Fruit fly (Drosophila melanogaster) whole organism, embryonic: ENCODE results near the gene Ucp4A.

Experiments used
- B-H1 ChIP-seq: fragments of 200-800 bp; sonication (Bioruptor generic); IDR thresholded peaks from 3 replicates; pipeline ENCODE4 v1.3.6; 2022; ENCODE audit warnings: missing biosample characterization, missing genetic modification characterization
- CG10267 ChIP-seq: fragments of 200-800 bp; sonication (Bioruptor generic); optimal IDR thresholded peaks from 2 replicates; lab custom pipeline; 2018; ENCODE audit warnings: missing biosample characterization, mild to moderate bottlenecking, missing genetic modification characterization, moderate library complexity
- CG10543 ChIP-seq: fragments of 200-800 bp; sonication (Bioruptor generic); optimal IDR thresholded peaks from 3 replicates; lab custom pipeline; 2017; ENCODE audit warnings: missing biosample characterization, mild to moderate bottlenecking, missing genetic modification characterization, moderate library complexity
- CG10654 ChIP-seq: fragments of 200-800 bp; sonication (Bioruptor generic); optimal IDR thresholded peaks from 2 replicates; lab custom pipeline; 2016; ENCODE audit warnings: missing biosample characterization, missing genetic modification characterization
- CG11696 ChIP-seq: fragments of 200-800 bp; sonication (Bioruptor generic); IDR thresholded peaks from 2 replicates; pipeline ENCODE4 v1.3.6; 2022; ENCODE audit warnings: missing biosample characterization, missing genetic modification characterization
- CG12391 ChIP-seq: fragments of 200-800 bp; sonication (Bioruptor generic); optimal IDR thresholded peaks from 3 replicates; lab custom pipeline; 2018; ENCODE audit warnings: missing biosample characterization, mild to moderate bottlenecking, missing genetic modification characterization, moderate library complexity
- CG16779 ChIP-seq: fragments of 200-800 bp; sonication (Bioruptor generic); IDR thresholded peaks from 2 replicates; pipeline ENCODE4 v1.3.6; 2022; ENCODE audit warnings: missing biosample characterization, missing genetic modification characterization
- CG18262 ChIP-seq: fragments of 200-800 bp; optimal IDR thresholded peaks from 3 replicates; lab custom pipeline; 2019; ENCODE audit warnings: missing biosample characterization, mild to moderate bottlenecking, missing genetic modification characterization, moderate library complexity
- CG30403 ChIP-seq: fragments of 200-800 bp; sonication (Bioruptor generic); optimal IDR thresholded peaks from 3 replicates; lab custom pipeline; 2016; ENCODE audit warnings: missing biosample characterization, missing genetic modification characterization
- CG30431 ChIP-seq: fragments of 200-800 bp; sonication (Bioruptor generic); optimal IDR thresholded peaks from 2 replicates; lab custom pipeline; 2017; ENCODE audit warnings: missing biosample characterization, missing genetic modification characterization
- CG3407 ChIP-seq: fragments of 200-800 bp; sonication (Bioruptor generic); optimal IDR thresholded peaks from 2 replicates; lab custom pipeline; 2018; ENCODE audit warnings: missing biosample characterization, mild to moderate bottlenecking, missing genetic modification characterization
- CG3847 ChIP-seq: fragments of 200-800 bp; sonication (Bioruptor generic); IDR thresholded peaks from 2 replicates; pipeline ENCODE4 v1.3.6; 2022; ENCODE audit warnings: missing biosample characterization, missing genetic modification characterization
- CG4730 ChIP-seq: fragments of 200-800 bp; sonication (Bioruptor generic); IDR thresholded peaks from 2 replicates; pipeline ENCODE4 v1.3.6; 2022; ENCODE audit warnings: missing biosample characterization, missing genetic modification characterization
- CG6175 ChIP-seq: fragments of 200-800 bp; sonication (Bioruptor generic); IDR thresholded peaks from 3 replicates; pipeline ENCODE4 v1.3.6; 2022; ENCODE audit warnings: missing biosample characterization, missing genetic modification characterization
- CG8765 ChIP-seq: fragments of 200-800 bp; sonication (Bioruptor generic); IDR thresholded peaks from 2 replicates; pipeline ENCODE4 v1.3.6; 2022; ENCODE audit warnings: missing biosample characterization, missing genetic modification characterization
- CG8924 ChIP-seq: fragments of 200-800 bp; optimal IDR thresholded peaks from 3 replicates; lab custom pipeline; 2019; ENCODE audit warnings: missing biosample characterization, mild to moderate bottlenecking, missing genetic modification characterization, moderate library complexity
- CG8944 ChIP-seq: fragments of 200-800 bp; sonication (Bioruptor generic); optimal IDR thresholded peaks from 3 replicates; lab custom pipeline; 2016; ENCODE audit warnings: missing biosample characterization, missing genetic modification characterization
- Dad ChIP-seq: fragments of 200-800 bp; sonication (Bioruptor generic); optimal IDR thresholded peaks from 3 replicates; lab custom pipeline; 2016; ENCODE audit warnings: missing biosample characterization, missing genetic modification characterization
- Dek ChIP-seq: fragments of 200-800 bp; sonication (Bioruptor generic); optimal IDR thresholded peaks from 3 replicates; lab custom pipeline; 2019; ENCODE audit warnings: missing biosample characterization, mild to moderate bottlenecking, missing genetic modification characterization, moderate library complexity
- H15 ChIP-seq: fragments of 200-800 bp; sonication (Bioruptor generic); IDR thresholded peaks from 3 replicates; pipeline ENCODE4 v1.3.6; 2022; ENCODE audit warnings: missing biosample characterization, missing genetic modification characterization
- HLH3B ChIP-seq: fragments of 200-800 bp; sonication (Bioruptor generic); IDR thresholded peaks from 2 replicates; pipeline ENCODE4 v1.3.6; 2022; ENCODE audit warnings: missing biosample characterization, missing genetic modification characterization
- Hey ChIP-seq: fragments of 200-800 bp; sonication (Bioruptor generic); optimal IDR thresholded peaks from 3 replicates; lab custom pipeline; 2018; ENCODE audit warnings: missing biosample characterization, mild to moderate bottlenecking, missing genetic modification characterization
- HmgZ ChIP-seq: fragments of 200-800 bp; sonication (Bioruptor generic); optimal IDR thresholded peaks from 2 replicates; lab custom pipeline; 2018; ENCODE audit warnings: missing biosample characterization, mild to moderate bottlenecking, missing genetic modification characterization
- MBD-R2 ChIP-seq: fragments of 200-800 bp; sonication (Bioruptor generic); IDR thresholded peaks from 2 replicates; pipeline ENCODE4 v1.3.6; 2022; ENCODE audit warnings: missing biosample characterization, missing genetic modification characterization
- Mad ChIP-seq: fragments of 200-800 bp; sonication (Bioruptor generic); optimal IDR thresholded peaks from 2 replicates; lab custom pipeline; 2016; ENCODE audit warnings: missing biosample characterization, missing genetic modification characterization
- Med ChIP-seq: fragments of 200-800 bp; sonication (Bioruptor generic); peaks from one replicate; lab custom pipeline; 2016; ENCODE audit warnings: missing biosample characterization, missing genetic modification characterization, mild to moderate bottlenecking, inconsistent platforms, moderate library complexity
- Nf-YB ChIP-seq: fragments of 200-800 bp; sonication (Bioruptor generic); optimal IDR thresholded peaks from 3 replicates; lab custom pipeline; 2019; ENCODE audit warnings: missing biosample characterization, mild to moderate bottlenecking, missing genetic modification characterization, moderate library complexity
- Sox100B ChIP-seq: fragments of 200-800 bp; sonication (Bioruptor generic); optimal IDR thresholded peaks from 3 replicates; lab custom pipeline; 2018; ENCODE audit warnings: missing biosample characterization, mild to moderate bottlenecking, missing genetic modification characterization
- Ssrp ChIP-seq: fragments of 200-800 bp; sonication (Bioruptor generic); optimal IDR thresholded peaks from 2 replicates; lab custom pipeline; 2018; ENCODE audit warnings: missing biosample characterization, mild to moderate bottlenecking, missing genetic modification characterization, moderate library complexity
- Trl ChIP-seq, 3 experiments: fragments of >200 bp in 2 of 3; fragments of 200-800 bp in 1 of 3; sonication (Bioruptor generic) in 1 of 3; optimal IDR thresholded peaks; 2 replicates in 1 of 3; 3 replicates in 2 of 3; lab custom pipeline; 2016 to 2017; ENCODE audit warnings: missing biosample characterization in 1 of 3, missing genetic modification characterization in 1 of 3
- Xbp1 ChIP-seq: fragments of 200-800 bp; sonication (Bioruptor generic); optimal IDR thresholded peaks from 3 replicates; lab custom pipeline; 2016; ENCODE audit warnings: missing biosample characterization, mild to moderate bottlenecking, missing genetic modification characterization
- bab2 ChIP-seq: fragments of 200-800 bp; sonication (Bioruptor generic); optimal IDR thresholded peaks from 2 replicates; lab custom pipeline; 2016; ENCODE audit warnings: missing biosample characterization, missing genetic modification characterization
- bowl ChIP-seq: fragments of 200-800 bp; sonication (Bioruptor generic); IDR thresholded peaks from 2 replicates; pipeline ENCODE4 v1.3.6; 2022; ENCODE audit warnings: missing biosample characterization, missing genetic modification characterization
- dpn ChIP-seq, 2 experiments: fragments of 200-800 bp; sonication (Bioruptor generic); optimal IDR thresholded peaks; 3 replicates each; lab custom pipeline; 2016; ENCODE audit warnings: missing biosample characterization in 2 of 2, missing genetic modification characterization in 2 of 2
- en ChIP-seq: fragments of 200-800 bp; sonication (Bioruptor generic); optimal IDR thresholded peaks from 2 replicates; lab custom pipeline; 2016; ENCODE audit warnings: missing biosample characterization, missing genetic modification characterization
- fd102C ChIP-seq: fragments of 200-800 bp; sonication (Bioruptor generic); optimal IDR thresholded peaks from 2 replicates; lab custom pipeline; 2018; ENCODE audit warnings: missing biosample characterization, mild to moderate bottlenecking, missing genetic modification characterization, moderate library complexity
- gem ChIP-seq: fragments of 200-800 bp; sonication (Bioruptor generic); optimal IDR thresholded peaks from 2 replicates; lab custom pipeline; 2019; ENCODE audit warnings: missing biosample characterization, mild to moderate bottlenecking, missing genetic modification characterization, moderate library complexity
- gfzf ChIP-seq: fragments of 200-800 bp; sonication (Bioruptor generic); optimal IDR thresholded peaks from 2 replicates; lab custom pipeline; 2016; ENCODE audit warnings: missing biosample characterization, mild to moderate bottlenecking, missing genetic modification characterization, moderate library complexity
- jumu ChIP-seq: fragments of 200-800 bp; sonication (Bioruptor generic); optimal IDR thresholded peaks from 3 replicates; lab custom pipeline; 2016; ENCODE audit warnings: missing biosample characterization, missing genetic modification characterization
- p53 ChIP-seq: fragments of 200-800 bp; sonication (Bioruptor generic); optimal IDR thresholded peaks from 2 replicates; lab custom pipeline; 2016; ENCODE audit warnings: missing biosample characterization, missing genetic modification characterization
- stwl ChIP-seq: fragments of 200-800 bp; sonication (Bioruptor generic); optimal IDR thresholded peaks from 3 replicates; lab custom pipeline; 2018; ENCODE audit warnings: missing biosample characterization, mild to moderate bottlenecking, missing genetic modification characterization, moderate library complexity
- tap ChIP-seq: fragments of 200-800 bp; optimal IDR thresholded peaks from 3 replicates; lab custom pipeline; 2019; ENCODE audit warnings: missing biosample characterization, mild to moderate bottlenecking, missing genetic modification characterization, moderate library complexity
- unc-4 ChIP-seq: fragments of 200-800 bp; sonication (Bioruptor generic); IDR thresholded peaks from 2 replicates; pipeline ENCODE4 v1.3.6; 2022; ENCODE audit warnings: missing biosample characterization, missing genetic modification characterization; ENCODE audit not compliant: partially characterized antibody
- usp ChIP-seq: fragments of >200 bp; optimal IDR thresholded peaks from 2 replicates; lab custom pipeline; 2017; ENCODE audit warnings: missing biosample characterization, missing genetic modification characterization
- vvl ChIP-seq: fragments of 200-800 bp; sonication (Bioruptor generic); IDR thresholded peaks from 2 replicates; pipeline ENCODE4 v1.3.6; 2022; ENCODE audit warnings: missing biosample characterization, missing genetic modification characterization
- zen ChIP-seq: fragments of 200-800 bp; sonication (Bioruptor generic); optimal IDR thresholded peaks from 3 replicates; lab custom pipeline; 2018; ENCODE audit warnings: missing biosample characterization, mild to moderate bottlenecking, missing genetic modification characterization, moderate library complexity

Gene Ucp4A

DNA sequence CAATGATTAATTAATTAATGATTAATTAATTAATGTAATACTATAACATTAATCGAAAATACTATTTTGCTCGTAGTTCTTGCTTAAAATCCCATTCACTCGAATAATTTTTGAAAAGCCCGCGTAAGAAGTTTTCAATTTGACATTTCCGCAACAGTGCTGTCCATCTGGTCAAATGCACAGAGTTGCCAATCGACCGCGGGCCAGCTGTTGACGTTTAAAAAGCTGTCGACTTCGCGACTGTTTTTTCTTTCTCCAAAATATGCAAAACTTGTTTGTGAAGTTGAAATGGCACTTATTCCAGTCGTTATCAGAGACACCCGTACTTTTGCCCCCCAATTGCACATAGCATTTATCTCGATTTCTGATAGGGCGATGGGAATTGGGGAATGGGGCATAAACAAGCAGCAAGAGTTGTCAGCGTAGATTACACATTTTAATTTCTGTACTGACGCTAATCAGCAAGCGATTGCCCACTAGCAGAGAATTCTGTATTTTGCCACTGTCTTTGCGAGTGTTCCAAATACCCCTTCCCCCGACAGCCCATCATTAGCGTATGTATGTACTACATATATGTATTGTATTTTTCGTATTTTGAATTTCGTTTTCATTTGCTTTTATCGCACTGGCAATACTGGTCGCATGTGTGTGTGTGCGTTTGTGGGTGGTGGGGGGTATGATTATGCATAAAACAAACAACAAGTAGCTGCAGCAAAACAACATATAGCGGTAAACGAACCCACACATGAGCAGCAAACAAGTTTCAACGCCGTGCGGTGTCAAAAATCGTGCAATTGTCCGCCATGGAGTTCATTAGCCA lies 11.9 kb downstream of the Ucp4A start, which contains the start of gene Srx (continued):
- TF ChIP-seq CG12391 (tag; lab: Kevin White, UChicago): no peak
- TF ChIP-seq CG8765 (GFP tag; lab: Robert Waterston, UW): no peak
- no peak for TF ChIP-seq B-H1 (GFP tag; lab: Robert Waterston, UW)
- no peak for TF ChIP-seq usp (GFP tag; lab: Kevin White, UChicago)
- no peak for TF ChIP-seq CG30431 (GFP tag; lab: Kevin White, UChicago)
- TF ChIP-seq CG10543 (GFP tag; lab: Kevin White, UChicago): peak; percentile 77
- peak; percentile 17 for TF ChIP-seq bab2
- TF ChIP-seq CG11696 (GFP tag; lab: Robert Waterston, UW): no peak
- no peak for TF ChIP-seq en (GFP tag; lab: Kevin White, UChicago)
- no peak for TF ChIP-seq Trl (optimal IDR thresholded peaks at IDR 0.05; lab: Kevin White, UChicago)
- TF ChIP-seq Trl (GFP tag; optimal IDR thresholded peaks at IDR 0.05; lab: Kevin White, UChicago): no peak
- no peak for TF ChIP-seq HLH3B (GFP tag; lab: Robert Waterston, UW)
- peak; percentile 23 for TF ChIP-seq Hey (tag; lab: Kevin White, UChicago)
- no peak for TF ChIP-seq CG8944 (GFP tag; lab: Kevin White, UChicago)
- no peak for TF ChIP-seq CG10654
- TF ChIP-seq vvl (GFP tag; lab: Robert Waterston, UW): no peak
- TF ChIP-seq Dek (tag; lab: Kevin White, UChicago): peak; percentile 8

DNA sequence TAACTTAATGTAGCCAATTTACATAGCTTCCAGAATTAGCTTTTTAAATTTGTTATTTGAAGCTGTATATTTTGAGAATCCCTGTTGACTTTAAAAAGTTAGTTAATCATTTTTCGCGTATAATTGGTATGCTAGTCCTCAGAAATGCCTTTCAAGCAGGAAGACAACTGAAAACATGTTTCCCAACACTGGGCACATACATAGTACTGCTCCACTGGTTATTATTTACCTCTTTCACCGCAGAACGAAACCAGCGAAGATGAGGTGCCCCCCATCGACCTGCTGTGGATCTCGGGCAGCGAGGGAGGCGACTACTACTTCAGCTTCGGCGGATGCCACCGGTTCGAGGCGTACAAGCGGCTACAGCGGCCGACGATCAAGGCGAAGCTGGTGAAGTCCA lies 13.1 kb downstream of the Ucp4A start:
- peak; percentile 57 for TF ChIP-seq Med (GFP tag; lab: Kevin White, UChicago)
- TF ChIP-seq CG10267 (tag; lab: Kevin White, UChicago): peak; percentile 55
- 0 out of 2 replicates have a peak, but pooled peaks have one; percentile 17 for TF ChIP-seq bowl (GFP tag; lab: Robert Waterston, UW)
- peak; percentile 46 for TF ChIP-seq MBD-R2 (GFP tag; lab: Robert Waterston, UW)
- peak; percentile 48 for TF ChIP-seq stwl (tag; lab: Kevin White, UChicago)
- TF ChIP-seq CG6175 (GFP tag; lab: Robert Waterston, UW): no peak
- no peak for TF ChIP-seq Sox100B (GFP tag; lab: Kevin White, UChicago)
- TF ChIP-seq, all 482 proteins: peak for 5

DNA sequence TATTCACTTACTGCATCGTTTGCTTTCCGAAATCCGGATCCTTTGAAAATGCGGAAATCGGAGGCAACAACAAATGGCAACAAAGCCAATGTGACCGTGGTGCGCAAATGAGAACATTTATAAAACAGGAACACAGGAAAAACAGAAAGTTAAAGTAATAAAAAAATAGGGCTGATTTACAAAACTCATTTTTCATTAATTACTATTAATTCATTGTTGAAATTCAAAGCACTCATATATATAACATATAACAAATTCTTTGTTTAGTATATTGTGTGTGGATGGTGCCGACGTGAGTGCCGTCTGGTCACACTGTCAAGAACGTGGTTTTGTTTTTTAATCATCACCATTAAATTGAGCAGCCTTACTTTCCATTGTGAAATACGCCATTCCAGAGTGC lies 16.0 kb downstream of the Ucp4A start, which contains the start of the genes Arp8 and CG6769:
Arp8 (minus strand) TSS at position 90 of the 400 bp plus-strand sequence.
CG6769 (plus strand) TSS at position 292 of the 400 bp plus-strand sequence.
- no peak for TF ChIP-seq H15 (GFP tag; lab: Robert Waterston, UW)
- TF ChIP-seq gem (tag; lab: Kevin White, UChicago): peak; percentile 40
- no peak for TF ChIP-seq Mad (GFP tag; lab: Kevin White, UChicago)
- TF ChIP-seq CG8924: peak; percentile 47
- peak; percentile 18; the same call in 1 of the 2 replicates for TF ChIP-seq CG3847
- TF ChIP-seq jumu (GFP tag; lab: Kevin White, UChicago): no peak
- TF ChIP-seq Dad (GFP tag; lab: Kevin White, UChicago): no peak
- peak; percentile 68 for TF ChIP-seq gfzf (GFP tag; lab: Kevin White, UChicago)
- TF ChIP-seq en (GFP tag; lab: Kevin White, UChicago): no peak
- TF ChIP-seq CG30403 (GFP tag; lab: Kevin White, UChicago): peak; percentile 19
- TF ChIP-seq CG18262 (tag; lab: Kevin White, UChicago): peak; percentile 21
- TF ChIP-seq CG4730: no peak
- TF ChIP-seq Xbp1 (GFP tag; lab: Kevin White, UChicago): peak; percentile 6
- no peak for TF ChIP-seq Nf-YB
- TF ChIP-seq fd102C (GFP tag; lab: Kevin White, UChicago): no peak
- no peak for TF ChIP-seq p53 (GFP tag; lab: Kevin White, UChicago)
- no peak for TF ChIP-seq CG16779 (GFP tag; lab: Robert Waterston, UW)
- TF ChIP-seq dpn (GFP tag; optimal IDR thresholded peaks at IDR 0.05; lab: Kevin White, UChicago): peak in 1 of 2 experiments; percentile 16
- peak; percentile 30 for TF ChIP-seq HmgZ (tag; lab: Kevin White, UChicago)
- peak; percentile 4 for TF ChIP-seq zen
- TF ChIP-seq Sox100B (GFP tag; lab: Kevin White, UChicago): no peak
- TF ChIP-seq CG3407: no peak
- TF ChIP-seq Ssrp (tag; lab: Kevin White, UChicago): no peak
- TF ChIP-seq tap: no peak
- TF ChIP-seq unc-4 (GFP tag; lab: Robert Waterston, UW): 0 out of 2 replicates have a peak, but pooled peaks have one; percentile 18
